Worm (Caenorhabditis elegans): Measurements from ENCODE around the gene pri-1.
A peak's percentile ranks its signal among the peaks of the same experiment; 100 is the strongest.

DNA sequence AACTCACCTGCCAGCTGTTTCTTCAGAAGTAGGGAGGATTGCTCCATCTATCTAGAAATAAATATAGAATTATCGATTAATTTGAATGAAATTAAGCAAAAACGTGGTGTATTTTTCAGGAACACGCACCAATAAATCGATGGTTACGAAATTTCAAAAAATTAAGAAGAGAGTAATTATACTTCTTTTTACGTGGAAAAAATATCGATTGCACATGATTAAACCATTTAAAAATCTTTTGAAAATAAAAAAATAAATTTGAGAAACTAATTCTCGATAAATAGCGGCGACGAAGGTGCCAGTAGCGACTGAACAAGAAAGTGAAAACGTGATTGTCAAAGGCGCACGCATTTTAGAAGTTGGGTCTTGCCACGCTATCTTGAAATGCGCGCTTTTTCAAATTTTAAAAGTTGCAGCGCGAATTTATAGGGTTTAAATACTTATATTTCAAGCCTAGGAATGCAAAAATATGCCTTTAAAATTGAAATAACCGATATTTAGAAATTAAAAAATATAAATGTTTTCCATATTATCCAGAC lies 17.1 kb upstream of the pri-1 start, which contains the start of gene ubc-7:
- peak; percentile 79 for TF ChIP-seq W03F9.2 (tag; optimal IDR thresholded peaks at IDR 0.05)
- no peak for TF ChIP-seq him-1 (tag; optimal IDR thresholded peaks at IDR 0.05)
- no peak for TF ChIP-seq dao-5 (tag; optimal IDR thresholded peaks at IDR 0.05)

All from whole organism, L4/young adult.